Worm (Caenorhabditis elegans): ENCODE results near the gene dct-11.

DNA sequence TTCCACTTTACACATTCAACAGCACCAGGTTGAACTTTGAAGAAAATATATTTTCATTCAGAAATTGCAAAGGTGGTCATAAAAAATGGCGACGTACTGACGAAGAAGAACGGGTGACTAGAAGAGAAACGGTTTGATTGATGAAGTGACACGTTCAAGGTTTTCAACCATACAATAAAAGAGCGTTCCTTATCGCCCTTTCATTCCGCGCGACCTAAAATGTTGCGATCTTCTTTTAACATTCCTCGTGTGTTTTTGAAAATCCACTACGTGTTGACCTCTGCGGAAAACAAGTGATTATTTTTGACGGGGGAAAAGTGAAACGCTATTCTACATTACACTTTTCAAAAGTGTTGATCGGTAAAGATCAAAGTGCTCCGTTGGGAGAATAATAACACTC lies 11.5 kb downstream of the dct-11 start:
- TF ChIP-seq lin-13 (GFP tag; optimal IDR thresholded peaks at IDR 0.05) (no peak), C34B4.2 (tag; optimal IDR thresholded peaks at IDR 0.05) (no peak), mdl-1 (tag; optimal IDR thresholded peaks at IDR 0.05) (no peak), hlh-4 (tag; optimal IDR thresholded peaks at IDR 0.05) (no peak), rnt-1 (tag; optimal IDR thresholded peaks at IDR 0.05) (no peak), snpc-4 (tag; optimal IDR thresholded peaks at IDR 0.05) (no peak), pax-3 (tag; optimal IDR thresholded peaks at IDR 0.05) (no peak)

Measured in whole organism, L1 larva.